Worm (Caenorhabditis elegans): ENCODE data around the gene cdk-1.

cdk-1 gene

ce11 chrIII:9752852-9753251 is 5.6 kb downstream of the cdk-1 start, which contains the start of gene ech-6 (continued):
- TF ChIP-seq vab-15 (tag; optimal IDR thresholded peaks at IDR 0.05) = no peak
- TF ChIP-seq lin-35 (GFP tag; optimal IDR thresholded peaks at IDR 0.05) = peak in 1 of 2 experiments; percentile 35
- no peak for TF ChIP-seq alr-1 (tag; optimal IDR thresholded peaks at IDR 0.05; ENCODE audit: borderline replicate concordance)
- TF ChIP-seq F16B12.6 (tag; optimal IDR thresholded peaks at IDR 0.05) = no peak
- no peak for TF ChIP-seq swsn-7 (tag; optimal IDR thresholded peaks at IDR 0.05)
- no peak for TF ChIP-seq aly-2 (tag; optimal IDR thresholded peaks at IDR 0.05)
- TF ChIP-seq lin-15B (tag; optimal IDR thresholded peaks at IDR 0.05) = no peak
- TF ChIP-seq unc-30 (tag; optimal IDR thresholded peaks at IDR 0.05) = no peak
- TF ChIP-seq nhr-19 (GFP tag; conservative IDR thresholded peaks at IDR 0.05) = no peak; the same call in 1 of the 2 replicates
- TF ChIP-seq blmp-1 (tag; optimal IDR thresholded peaks at IDR 0.05) = no peak
- TF ChIP-seq fkh-10 (GFP tag; optimal IDR thresholded peaks at IDR 0.05) = no peak
- TF ChIP-seq elt-2 (tag; optimal IDR thresholded peaks at IDR 0.05) = peak; percentile 2
- no peak for TF ChIP-seq ceh-88 (GFP tag; IDR thresholded peaks at IDR 0.05)
- TF ChIP-seq ceh-8 (GFP tag; optimal IDR thresholded peaks at IDR 0.05) = no peak
- no peak for TF ChIP-seq aha-1 (tag; optimal IDR thresholded peaks at IDR 0.05)
- no peak for TF ChIP-seq pax-3 (tag; optimal IDR thresholded peaks at IDR 0.05)
- peak; percentile 44 for TF ChIP-seq nhr-90 (tag; optimal IDR thresholded peaks at IDR 0.05; ENCODE audit: poor library complexity)
- TF ChIP-seq snpc-4 (tag; optimal IDR thresholded peaks at IDR 0.05) = no peak
- no peak for TF ChIP-seq ama-1 (optimal IDR thresholded peaks at IDR 0.05)
- no peak for TF ChIP-seq sup-37 (GFP tag; optimal IDR thresholded peaks at IDR 0.05)
- TF ChIP-seq xbp-1 (tag; optimal IDR thresholded peaks at IDR 0.05) = peak; percentile 2
- no peak for TF ChIP-seq egl-13 (tag; optimal IDR thresholded peaks at IDR 0.05)
- no peak for TF ChIP-seq zip-4 (GFP tag; optimal IDR thresholded peaks at IDR 0.05)
- TF ChIP-seq mab-9 (GFP tag; IDR thresholded peaks at IDR 0.05) = no peak
- TF ChIP-seq pqm-1 (tag; optimal IDR thresholded peaks at IDR 0.05) = no peak
- TF ChIP-seq fkh-8 (tag; optimal IDR thresholded peaks at IDR 0.05) = no peak
- peak; percentile 72 for TF ChIP-seq snu-23 (GFP tag; optimal IDR thresholded peaks at IDR 0.05)
- peak; percentile 42 for TF ChIP-seq nhr-85 (tag)
- no peak for TF ChIP-seq nhr-84 (tag; optimal IDR thresholded peaks at IDR 0.05)
- TF ChIP-seq skn-1 (tag; optimal IDR thresholded peaks at IDR 0.05) = no peak
- TF ChIP-seq ceh-90 (tag; optimal IDR thresholded peaks at IDR 0.05) = no peak
- TF ChIP-seq nhr-77 (tag; optimal IDR thresholded peaks at IDR 0.05) = no peak
- TF ChIP-seq ztf-4 (tag; optimal IDR thresholded peaks at IDR 0.05) = no peak
- TF ChIP-seq ztf-11 (tag; optimal IDR thresholded peaks at IDR 0.05) = no peak
- TF ChIP-seq nhr-71 (tag; optimal IDR thresholded peaks at IDR 0.05) = peak; percentile 87
- no peak for TF ChIP-seq C34B4.2 (tag; optimal IDR thresholded peaks at IDR 0.05)

ce11 chrIII:9757414-9757813 is 10.1 kb downstream of the cdk-1 start, which contains the start of gene vps-53:
vps-53 (minus strand) TSS chrIII:9757514.
- TF ChIP-seq hlh-17 (GFP tag; optimal IDR thresholded peaks at IDR 0.05; ENCODE audit: borderline replicate concordance) (no peak), hlh-4 (tag; optimal IDR thresholded peaks at IDR 0.05) (no peak), jun-1 (tag; optimal IDR thresholded peaks at IDR 0.05) (no peak), lin-39 (tag; optimal IDR thresholded peaks at IDR 0.05) (no peak), zip-4 (GFP tag; optimal IDR thresholded peaks at IDR 0.05) (no peak), swsn-7 (tag; optimal IDR thresholded peaks at IDR 0.05) (no peak), pax-3 (tag; optimal IDR thresholded peaks at IDR 0.05) (no peak), xbp-1 (tag; optimal IDR thresholded peaks at IDR 0.05) (no peak), alr-1 (tag; optimal IDR thresholded peaks at IDR 0.05; ENCODE audit: borderline replicate concordance) (no peak), irx-1 (tag; optimal IDR thresholded peaks at IDR 0.05) (no peak)

ce11 chrIII:9758848-9759247 is 11.6 kb downstream of the cdk-1 start, which contains the start of gene rmd-1:
rmd-1 (plus strand) TSS chrIII:9759094.
- TF ChIP-seq lin-14 (GFP tag; optimal IDR thresholded peaks at IDR 0.05) = no peak
- no peak for TF ChIP-seq nhr-76 (tag; optimal IDR thresholded peaks at IDR 0.05)
- no peak for TF ChIP-seq egl-13 (tag; optimal IDR thresholded peaks at IDR 0.05)
- TF ChIP-seq ceh-82 (tag; optimal IDR thresholded peaks at IDR 0.05) = no peak
- no peak for TF ChIP-seq efl-3 (GFP tag; optimal IDR thresholded peaks at IDR 0.05)
- no peak for TF ChIP-seq fos-1 (tag; optimal IDR thresholded peaks at IDR 0.05)
- TF ChIP-seq nhr-11 (tag; optimal IDR thresholded peaks at IDR 0.05) = no peak
- no peak for TF ChIP-seq mdl-1 (tag; optimal IDR thresholded peaks at IDR 0.05)
